Worm (Caenorhabditis elegans): Measurements from ENCODE around the gene srj-14.

DNA sequence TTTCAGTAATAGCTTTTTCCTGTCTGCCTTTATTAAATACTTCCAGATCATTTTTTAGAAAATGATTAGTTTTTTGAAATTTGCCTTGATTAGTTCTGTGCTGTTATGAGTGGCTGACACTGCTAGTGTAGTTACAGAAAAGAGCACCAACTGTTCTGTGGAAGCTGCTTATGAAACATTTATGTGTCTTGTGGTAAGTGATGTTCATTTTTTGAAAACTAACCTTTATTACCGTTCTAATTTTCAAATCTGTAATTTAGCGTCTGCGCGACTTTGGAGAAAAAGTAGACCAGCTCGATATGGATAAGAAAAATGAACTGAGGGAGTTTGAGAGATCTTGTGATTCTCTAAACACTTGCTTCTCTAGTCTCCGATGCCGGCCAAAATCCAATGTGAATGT is at the start of gene srj-14:
- TF ChIP-seq W03F9.2 (tag; optimal IDR thresholded peaks at IDR 0.05) = no peak
- no peak for TF ChIP-seq him-1 (tag; optimal IDR thresholded peaks at IDR 0.05)
- no peak for TF ChIP-seq dao-5 (tag; optimal IDR thresholded peaks at IDR 0.05)
